Fruit fly (Drosophila melanogaster) whole organism: ENCODE results near the gene CG34155.

Experiments used
- CG8478 ChIP-seq: fragments of >200 bp; optimal IDR thresholded peaks from 2 replicates; lab custom pipeline; 2018; ENCODE audit warnings: inconsistent platforms
- Dll ChIP-seq: fragments of >200 bp; optimal IDR thresholded peaks from 2 replicates; lab custom pipeline; 2017
- EcR ChIP-seq, 2 experiments: fragments of >200 bp; optimal IDR thresholded peaks; 2 replicates each; lab custom pipeline; 2017; ENCODE audit warnings: missing biosample characterization in 2 of 2, missing genetic modification characterization in 2 of 2, missing genetic modification reagents in 2 of 2
- pan ChIP-seq: fragments of >200 bp; optimal IDR thresholded peaks from 2 replicates; lab custom pipeline; 2017
- psq ChIP-seq: fragments of >200 bp; optimal IDR thresholded peaks from 2 replicates; lab custom pipeline; 2017
- usp ChIP-seq: fragments of >200 bp; optimal IDR thresholded peaks from 2 replicates; lab custom pipeline; 2017; ENCODE audit warnings: missing biosample characterization, missing genetic modification characterization, mixed read lengths

The CG34155 gene

dm6 chr3R:30560070-30560469 is at the start of gene CG34155:
TSS of gene CG34155 (minus strand) at chr3R:30560199.
- no peak for TF ChIP-seq psq (lab: Kevin White, UChicago)
- TF ChIP-seq EcR (GFP tag; optimal IDR thresholded peaks at IDR 0.05; lab: Kevin White, UChicago), result no peak
- no peak for TF ChIP-seq CG8478 (lab: Kevin White, UChicago)
- TF ChIP-seq Dll (lab: Kevin White, UChicago), result no peak
- TF ChIP-seq pan (lab: Kevin White, UChicago), result no peak
- TF ChIP-seq usp (GFP tag; lab: Kevin White, UChicago), result no peak

dm6 chr3R:30605889-30606288 is 45.9 kb upstream of the CG34155 start, which contains the start of gene CG31016:
TSS of gene CG31016 (plus strand) at chr3R:30606189.
- no peak for TF ChIP-seq CG8478 (lab: Kevin White, UChicago)
- TF ChIP-seq EcR (GFP tag; optimal IDR thresholded peaks at IDR 0.05; lab: Kevin White, UChicago), result no peak
- no peak for TF ChIP-seq psq (lab: Kevin White, UChicago)
- TF ChIP-seq pan (lab: Kevin White, UChicago), result no peak
- TF ChIP-seq Dll (lab: Kevin White, UChicago), result no peak
- TF ChIP-seq usp (GFP tag; lab: Kevin White, UChicago), result no peak

- TF ChIP-seq Dll (lab: Kevin White, UChicago), result no peak
These were observed 43.9 kb upstream of the CG34155 start, which contains the start of gene PH4alphaNE3 for dm6 chr3R:30603881-30604280. TSS of gene PH4alphaNE3 (plus strand) at chr3R:30604181.

- TF ChIP-seq usp (GFP tag; lab: Kevin White, UChicago) (no peak), Dll (lab: Kevin White, UChicago) (no peak), pan (lab: Kevin White, UChicago) (no peak)
These were observed 41.6 kb upstream of the CG34155 start, which contains the start of the genes CG2246 and CG31021 for dm6 chr3R:30601440-30602256. TSS of gene CG2246 (minus strand) at chr3R:30601489. TSS of gene CG31021 (plus strand) at chr3R:30602206.

dm6 chr3R:30600154-30601009 is 40.4 kb upstream of the CG34155 start:
- TF ChIP-seq CG8478 (lab: Kevin White, UChicago), result no peak
- TF ChIP-seq Dll (lab: Kevin White, UChicago), result no peak
- no peak for TF ChIP-seq usp (GFP tag; lab: Kevin White, UChicago)
- TF ChIP-seq pan (lab: Kevin White, UChicago), result no peak
- peak; percentile 27 for TF ChIP-seq psq (lab: Kevin White, UChicago)
- no peak for TF ChIP-seq EcR (GFP tag; optimal IDR thresholded peaks at IDR 0.05; lab: Kevin White, UChicago)

- TF ChIP-seq psq (lab: Kevin White, UChicago) (no peak), EcR (GFP tag; optimal IDR thresholded peaks at IDR 0.05; lab: Kevin White, UChicago) (no peak)
These were observed 39.5 kb upstream of the CG34155 start for dm6 chr3R:30599404-30599980.

- TF ChIP-seq EcR (GFP tag; optimal IDR thresholded peaks at IDR 0.05; lab: Kevin White, UChicago), result no peak
- TF ChIP-seq usp (GFP tag; lab: Kevin White, UChicago), result no peak
- no peak for TF ChIP-seq pan (lab: Kevin White, UChicago)
- TF ChIP-seq CG8478 (lab: Kevin White, UChicago), result no peak
- TF ChIP-seq psq (lab: Kevin White, UChicago), result no peak
- TF ChIP-seq Dll (lab: Kevin White, UChicago), result no peak
These were observed 36.7 kb upstream of the CG34155 start, which contains the start of gene CG31019 for dm6 chr3R:30596704-30597103. TSS of gene CG31019 (plus strand) at chr3R:30597004.

dm6 chr3R:30592733-30593132 is 32.7 kb upstream of the CG34155 start:
- TF ChIP-seq EcR (GFP tag; optimal IDR thresholded peaks at IDR 0.05; lab: Kevin White, UChicago), result no peak
- no peak for TF ChIP-seq CG8478 (lab: Kevin White, UChicago)
- no peak for TF ChIP-seq pan (lab: Kevin White, UChicago)
- TF ChIP-seq psq (lab: Kevin White, UChicago), result no peak
- TF ChIP-seq usp (GFP tag; lab: Kevin White, UChicago), result no peak
- no peak for TF ChIP-seq Dll (lab: Kevin White, UChicago)

dm6 chr3R:30590845-30591244 is 30.8 kb upstream of the CG34155 start:
- no peak for TF ChIP-seq Dll (lab: Kevin White, UChicago)

- TF ChIP-seq usp (GFP tag; lab: Kevin White, UChicago) (no peak), CG8478 (lab: Kevin White, UChicago) (no peak), psq (lab: Kevin White, UChicago) (no peak), Dll (lab: Kevin White, UChicago) (no peak), EcR (GFP tag; optimal IDR thresholded peaks at IDR 0.05; lab: Kevin White, UChicago) (no peak), pan (lab: Kevin White, UChicago) (no peak)
These were observed 30.2 kb upstream of the CG34155 start for dm6 chr3R:30590237-30590636.

- TF ChIP-seq Dll (lab: Kevin White, UChicago), result no peak
These were observed 27.3 kb upstream of the CG34155 start, which contains the start of gene CG9717 for dm6 chr3R:30587196-30587753. TSS of gene CG9717 (minus strand) at chr3R:30587302.
